Fruit fly (Drosophila melanogaster) whole organism, pupa: ENCODE results near the gene Non3.

Experiments used
- CG10348 ChIP-seq: fragments of 200-800 bp; sonication (Bioruptor generic); IDR thresholded peaks from 2 replicates; pipeline ENCODE4 v1.3.6; 2022; ENCODE audit warnings: missing biosample characterization, missing genetic modification characterization
- CG13204 ChIP-seq: fragments of 200-800 bp; sonication (Bioruptor generic); optimal IDR thresholded peaks from 2 replicates; lab custom pipeline; 2018; ENCODE audit warnings: missing biosample characterization, mild to moderate bottlenecking, missing genetic modification characterization, moderate library complexity
- CG32121 ChIP-seq: fragments of 200-800 bp; sonication (Bioruptor generic); IDR thresholded peaks from 2 replicates; pipeline ENCODE4 v1.3.6; 2022; ENCODE audit warnings: missing biosample characterization, missing genetic modification characterization
- CG8159 ChIP-seq: fragments of 200-800 bp; sonication (Bioruptor generic); optimal IDR thresholded peaks from 3 replicates; lab custom pipeline; 2018; ENCODE audit warnings: missing biosample characterization, mild to moderate bottlenecking, missing genetic modification characterization, moderate library complexity
- CG8301 ChIP-seq: fragments of 200-800 bp; sonication (Bioruptor generic); optimal IDR thresholded peaks from 2 replicates; lab custom pipeline; 2018; ENCODE audit warnings: missing biosample characterization, mild to moderate bottlenecking, missing genetic modification characterization
- CG9948 ChIP-seq: fragments of 200-800 bp; sonication (Bioruptor generic); optimal IDR thresholded peaks from 2 replicates; lab custom pipeline; 2018; ENCODE audit warnings: missing biosample characterization, mild to moderate bottlenecking, missing genetic modification characterization, moderate library complexity
- D1 ChIP-seq: fragments of 200-800 bp; sonication (Bioruptor generic); optimal IDR thresholded peaks from 2 replicates; lab custom pipeline; 2018; ENCODE audit warnings: missing biosample characterization, mild to moderate bottlenecking, missing genetic modification characterization, moderate library complexity
- EcR ChIP-seq: fragments of 200-800 bp; sonication (Bioruptor generic); optimal IDR thresholded peaks from 3 replicates; lab custom pipeline; 2019; ENCODE audit warnings: missing biosample characterization, missing genetic modification characterization, mild to moderate bottlenecking, moderate library complexity, missing genetic modification reagents
- Ets98B ChIP-seq: fragments of 200-800 bp; sonication (Bioruptor generic); IDR thresholded peaks from 2 replicates; pipeline ENCODE4 v1.3.6; 2022; ENCODE audit warnings: missing biosample characterization, missing genetic modification characterization
- Pif1A ChIP-seq: fragments of 200-800 bp; sonication (Bioruptor generic); optimal IDR thresholded peaks from 3 replicates; lab custom pipeline; 2016; ENCODE audit warnings: missing biosample characterization, missing genetic modification characterization
- Pif1B ChIP-seq: fragments of 200-800 bp; sonication (Bioruptor generic); optimal IDR thresholded peaks from 3 replicates; lab custom pipeline; 2016; ENCODE audit warnings: missing biosample characterization, missing genetic modification characterization
- fd96Ca ChIP-seq: fragments of 200-800 bp; sonication (Bioruptor generic); IDR thresholded peaks from 3 replicates; pipeline ENCODE4 v1.3.6; 2022; ENCODE audit warnings: missing biosample characterization, missing genetic modification characterization

DNA sequence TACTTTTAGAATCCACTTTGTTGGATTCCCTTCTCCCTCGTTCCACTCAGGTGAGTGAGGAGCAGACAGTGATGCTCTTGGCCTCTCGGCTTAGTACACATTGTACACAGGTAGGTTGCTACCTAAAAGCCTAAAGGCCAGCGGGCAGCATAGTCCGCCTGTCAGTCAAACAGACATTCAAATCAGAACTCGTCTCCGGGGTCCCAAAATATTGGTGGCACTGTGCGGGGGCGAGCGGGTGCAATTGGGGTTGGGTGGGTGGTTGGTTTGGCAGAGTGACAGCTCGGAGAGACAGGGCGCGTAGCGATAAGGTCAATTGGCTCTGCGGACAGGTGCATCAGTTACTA, 25.7 kb upstream of the Non3 start:
- TF ChIP-seq EcR (GFP tag; lab: Kevin White, UChicago) (no peak), D1 (tag; lab: Kevin White, UChicago) (no peak), CG8159 (no peak), CG32121 (GFP tag; lab: Robert Waterston, UW) (no peak), CG8301 (tag; lab: Kevin White, UChicago) (no peak), Ets98B (GFP tag; lab: Robert Waterston, UW) (no peak), CG10348 (GFP tag; lab: Robert Waterston, UW) (no peak), Pif1B (no peak), fd96Ca (GFP tag; lab: Robert Waterston, UW) (no peak), CG13204 (GFP tag; lab: Kevin White, UChicago) (no peak), Pif1A (GFP tag; lab: Kevin White, UChicago) (no peak), CG9948 (tag; lab: Kevin White, UChicago) (no peak)
